Worm (Caenorhabditis elegans): ENCODE measurements around the gene Y97E10AR.1.

- TF ChIP-seq dpl-1 (GFP tag; optimal IDR thresholded peaks at IDR 0.05) (no peak), Y105C5A.15 (GFP tag; IDR thresholded peaks at IDR 0.05) (no peak), rbr-2 (tag; optimal IDR thresholded peaks at IDR 0.05) (no peak), daf-12 (tag; optimal IDR thresholded peaks at IDR 0.05) (no peak), Y48G9A.11 (GFP tag; IDR thresholded peaks at IDR 0.05) (no peak), nhr-6 (tag; optimal IDR thresholded peaks at IDR 0.05) (no peak), mep-1 (tag; optimal IDR thresholded peaks at IDR 0.05) (no peak), unc-62 (GFP tag; optimal IDR thresholded peaks at IDR 0.05 in 1 of 2) (no peak), unc-62 (tag; optimal IDR thresholded peaks at IDR 0.05) (no peak), jun-1 (tag; optimal IDR thresholded peaks at IDR 0.05) (no peak), nhr-11 (tag; optimal IDR thresholded peaks at IDR 0.05) (no peak), zfp-3 (GFP tag; conservative IDR thresholded peaks at IDR 0.05) (no peak), nhr-102 (tag; optimal IDR thresholded peaks at IDR 0.05) (no peak), ceh-82 (tag; optimal IDR thresholded peaks at IDR 0.05) (no peak), R02D3.7 (tag; optimal IDR thresholded peaks at IDR 0.05) (no peak)
These were observed 18.5 kb downstream of the Y97E10AR.1 start for ce11 chrV:8019783-8020182.
